Worm (Caenorhabditis elegans) whole organism, young adult: ENCODE measurements around the gene clc-23.

Experiments used
- B0261.1 ChIP-seq: sonication (generic microtip); optimal IDR thresholded peaks from 2 replicates; lab custom pipeline; 2016; ENCODE audit warnings: mild to moderate bottlenecking, missing genetic modification characterization, moderate library complexity, missing compliant biosample characterization
- B0336.3 ChIP-seq: fragments of 200-800 bp; sonication (Bioruptor generic); IDR thresholded peaks from 2 replicates; pipeline ENCODE4 v1.3.6; 2022; ENCODE audit warnings: missing genetic modification characterization, missing compliant biosample characterization
- C17E4.6 ChIP-seq: fragments of 200-800 bp; sonication (Bioruptor generic); IDR thresholded peaks from 2 replicates; pipeline ENCODE4 v1.3.6; 2022; ENCODE audit warnings: missing genetic modification reagents, missing genetic modification characterization, missing compliant biosample characterization
- D2030.7 ChIP-seq: fragments of 200-800 bp; sonication (Bioruptor generic); IDR thresholded peaks from 2 replicates; pipeline ENCODE4 v1.3.6; 2022; ENCODE audit warnings: missing genetic modification reagents, missing genetic modification characterization, missing compliant biosample characterization
- F33H1.4 ChIP-seq: fragments of 200-800 bp; sonication (Bioruptor generic); IDR thresholded peaks from 2 replicates; pipeline ENCODE4 v1.3.6; 2022; ENCODE audit warnings: missing genetic modification reagents, missing genetic modification characterization, missing compliant biosample characterization
- F49E8.2 ChIP-seq: sonication (generic microtip); optimal IDR thresholded peaks from 3 replicates; lab custom pipeline; 2017; ENCODE audit warnings: missing genetic modification characterization, mild to moderate bottlenecking, missing compliant biosample characterization, antibody characterized with exemption, moderate library complexity; ENCODE audit not compliant: insufficient read depth
- Y53F4B.3 ChIP-seq: fragments of 200-800 bp; sonication (Bioruptor generic); IDR thresholded peaks from 2 replicates; pipeline ENCODE4 v1.3.6; 2022; ENCODE audit warnings: missing genetic modification reagents, missing genetic modification characterization, missing compliant biosample characterization
- atf-7 ChIP-seq: sonication (generic microtip); optimal IDR thresholded peaks from 2 replicates; lab custom pipeline; 2017; ENCODE audit warnings: mild to moderate bottlenecking, missing genetic modification characterization, missing compliant biosample characterization
- athp-1 ChIP-seq: sonication (generic microtip); optimal IDR thresholded peaks from 2 replicates; lab custom pipeline; 2017; ENCODE audit warnings: mild to moderate bottlenecking, missing genetic modification characterization, missing compliant biosample characterization
- attf-3 ChIP-seq: fragments of 200-800 bp; sonication (Bioruptor generic); conservative IDR thresholded peaks from 2 replicates; pipeline ENCODE4 v1.3.6; 2022; ENCODE audit warnings: missing genetic modification reagents, missing genetic modification characterization, missing compliant biosample characterization
- attf-6 ChIP-seq: fragments of 200-800 bp; sonication (Bioruptor generic); IDR thresholded peaks from 2 replicates; pipeline ENCODE4 v1.3.6; 2022; ENCODE audit warnings: missing genetic modification reagents, missing genetic modification characterization, missing compliant biosample characterization
- ceh-58 ChIP-seq: fragments of 200-800 bp; sonication (Bioruptor generic); IDR thresholded peaks from 2 replicates; pipeline ENCODE4 v1.3.6; 2022; ENCODE audit warnings: missing genetic modification characterization, missing compliant biosample characterization
- ceh-79 ChIP-seq: sonication (generic microtip); optimal IDR thresholded peaks from 2 replicates; lab custom pipeline; 2017; ENCODE audit warnings: mild to moderate bottlenecking, missing genetic modification characterization, missing compliant biosample characterization
- dox-1 ChIP-seq: fragments of 200-800 bp; sonication (Bioruptor generic); IDR thresholded peaks from 2 replicates; pipeline ENCODE4 v1.3.6; 2022; ENCODE audit warnings: missing genetic modification reagents, missing genetic modification characterization, missing compliant biosample characterization
- dpl-1 ChIP-seq: fragments of 150-350 bp; optimal IDR thresholded peaks from 2 replicates; lab custom pipeline; 2014; ENCODE audit warnings: missing biosample characterization, missing genetic modification reagents, missing genetic modification characterization
- egrh-3 ChIP-seq: fragments of 200-800 bp; sonication (Bioruptor generic); IDR thresholded peaks from 2 replicates; pipeline ENCODE4 v1.3.6; 2022; ENCODE audit warnings: missing genetic modification reagents, missing genetic modification characterization, missing compliant biosample characterization
- ets-4 ChIP-seq: fragments of 200-800 bp; sonication (Bioruptor generic); optimal IDR thresholded peaks from 2 replicates; lab custom pipeline; 2018; ENCODE audit warnings: mild to moderate bottlenecking, missing genetic modification characterization, missing compliant biosample characterization
- hmg-1.2 ChIP-seq: fragments of 200-800 bp; sonication (Bioruptor generic); IDR thresholded peaks from 2 replicates; pipeline ENCODE4 v1.3.6; 2022; ENCODE audit warnings: missing genetic modification reagents, missing genetic modification characterization, missing compliant biosample characterization
- let-526 ChIP-seq: fragments of 200-800 bp; sonication (Bioruptor generic); IDR thresholded peaks from 2 replicates; pipeline ENCODE4 v1.3.6; 2022; ENCODE audit warnings: missing genetic modification reagents, missing genetic modification characterization, missing compliant biosample characterization
- let-607 ChIP-seq, 2 experiments: fragments of 200-800 bp in 1 of 2; sonication (Bioruptor generic) in 1 of 2; sonication (generic microtip) in 1 of 2; optimal IDR thresholded peaks; 2 replicates each; lab custom pipeline; 2016 to 2018; ENCODE audit warnings: mild to moderate bottlenecking in 2 of 2, missing compliant biosample characterization in 2 of 2, missing genetic modification characterization in 2 of 2, moderate library complexity in 2 of 2, missing genotype in 1 of 2
- lir-1 ChIP-seq: fragments of 200-800 bp; sonication (Bioruptor generic); conservative IDR thresholded peaks from 2 replicates; pipeline ENCODE4 v1.3.6; 2022; ENCODE audit warnings: missing genetic modification reagents, missing genetic modification characterization, missing compliant biosample characterization
- madf-10 ChIP-seq: sonication (generic microtip); optimal IDR thresholded peaks from 2 replicates; lab custom pipeline; 2016; ENCODE audit warnings: mild to moderate bottlenecking, missing genetic modification characterization, missing compliant biosample characterization
- madf-3 ChIP-seq: fragments of 200-800 bp; sonication (Bioruptor generic); IDR thresholded peaks from 2 replicates; pipeline ENCODE4 v1.3.6; 2022; ENCODE audit warnings: missing genetic modification reagents, missing genetic modification characterization, missing compliant biosample characterization
- madf-8 ChIP-seq: fragments of 200-800 bp; sonication (Bioruptor generic); conservative IDR thresholded peaks from 2 replicates; pipeline ENCODE4 v1.3.6; 2022; ENCODE audit warnings: missing genetic modification reagents, missing genetic modification characterization, missing compliant biosample characterization
- mel-28 ChIP-seq: sonication (generic microtip); optimal IDR thresholded peaks from 2 replicates; lab custom pipeline; 2016; ENCODE audit warnings: borderline replicate concordance, mild to moderate bottlenecking, missing genetic modification characterization, missing compliant biosample characterization
- mxl-1 ChIP-seq: sonication (generic microtip); optimal IDR thresholded peaks from 2 replicates; lab custom pipeline; 2016; ENCODE audit warnings: missing genetic modification characterization, missing compliant biosample characterization
- nfya-2 ChIP-seq: fragments of 200-800 bp; sonication (Bioruptor generic); IDR thresholded peaks from 2 replicates; pipeline ENCODE4 v1.3.6; 2022; ENCODE audit warnings: missing genetic modification reagents, missing genetic modification characterization, missing compliant biosample characterization
- nfyb-1 ChIP-seq: fragments of 200-800 bp; sonication (Bioruptor generic); IDR thresholded peaks from 2 replicates; pipeline ENCODE4 v1.3.6; 2022; ENCODE audit warnings: missing genetic modification reagents, missing genetic modification characterization, missing compliant biosample characterization
- nhr-80 ChIP-seq: sonication (generic microtip); optimal IDR thresholded peaks from 2 replicates; lab custom pipeline; 2016; ENCODE audit warnings: missing genetic modification characterization, missing compliant biosample characterization
- rpc-1 ChIP-seq, 2 experiments: fragments of 150-350 bp in 1 of 2; sonication (generic microtip) in 1 of 2; optimal IDR thresholded peaks; 2 replicates each; lab custom pipeline; 2014 to 2018; ENCODE audit warnings: missing biosample characterization in 1 of 2, missing genetic modification characterization in 1 of 2, missing genetic modification reagents in 1 of 2, missing genotype in 1 of 2
- tbp1 ChIP-seq: fragments of 200-800 bp; sonication (Bioruptor generic); optimal IDR thresholded peaks from 2 replicates; lab custom pipeline; 2018; ENCODE audit warnings: mild to moderate bottlenecking, missing genetic modification characterization, missing compliant biosample characterization
- tlf-1 ChIP-seq: fragments of 200-800 bp; sonication (Bioruptor generic); optimal IDR thresholded peaks from 2 replicates; lab custom pipeline; 2018; ENCODE audit warnings: mild to moderate bottlenecking, missing genetic modification characterization, missing compliant biosample characterization
- zfh-2 ChIP-seq: fragments of 200-800 bp; sonication (Bioruptor generic); conservative IDR thresholded peaks from 2 replicates; pipeline ENCODE4 v1.3.6; 2022; ENCODE audit warnings: missing genetic modification reagents, missing genetic modification characterization, missing compliant biosample characterization
- ztf-18 ChIP-seq: sonication (generic microtip); optimal IDR thresholded peaks from 2 replicates; lab custom pipeline; 2016; ENCODE audit warnings: missing genotype, mild to moderate bottlenecking, missing genetic modification characterization, missing compliant biosample characterization
- ztf-28 ChIP-seq: fragments of 200-800 bp; sonication (Bioruptor generic); IDR thresholded peaks from 2 replicates; pipeline ENCODE4 v1.3.6; 2022; ENCODE audit warnings: missing genetic modification reagents, missing genetic modification characterization, missing compliant biosample characterization

The clc-23 gene

ce11 chrIII:1020732-1021131 lies at the start of gene clc-23:
Gene clc-23 (plus strand): TSS chrIII:1020954.
- TF ChIP-seq mxl-1 (tag; lab: Kevin White, UChicago) (no peak), nhr-80 (tag; lab: Kevin White, UChicago) (peak; percentile 20)

- TF ChIP-seq B0261.1 (tag; lab: Kevin White, UChicago) (peak; percentile 27), tbp1 (GFP tag; lab: Kevin White, UChicago) (peak; percentile 53), egrh-3 (GFP tag; lab: Robert Waterston, UW) (peak; percentile 52; the same call in 1 of the 2 replicates), athp-1 (tag; lab: Kevin White, UChicago) (no peak), C17E4.6 (GFP tag; lab: Robert Waterston, UW) (no peak), dox-1 (GFP tag; lab: Robert Waterston, UW) (peak; percentile 58), madf-8 (GFP tag; lab: Robert Waterston, UW) (no peak), rpc-1 (optimal IDR thresholded peaks at IDR 0.05; lab: Kevin White, UChicago) (no peak), rpc-1 (tag; optimal IDR thresholded peaks at IDR 0.05; lab: Kevin White, UChicago) (peak; percentile 38), zfh-2 (peak; percentile 83), ceh-58 (GFP tag; lab: Robert Waterston, UW) (no peak), let-526 (GFP tag; lab: Robert Waterston, UW) (no peak)
Observed at ce11 chrIII:978889-979288, 41.9 kb upstream of the clc-23 start.

- TF ChIP-seq nfyb-1 (GFP tag; lab: Robert Waterston, UW): 0 out of 2 replicates have a peak, but pooled peaks have one; percentile 7
- TF ChIP-seq hmg-1.2: peak; percentile 80
- TF ChIP-seq nhr-80 (tag; lab: Kevin White, UChicago): no peak
Observed at ce11 chrIII:981960-982359, 38.8 kb upstream of the clc-23 start.

ce11 chrIII:982961-983360 lies 37.8 kb upstream of the clc-23 start, which contains the start of gene tbc-10:
Gene tbc-10 (plus strand): TSS chrIII:983261.
- TF ChIP-seq ceh-79 (tag; lab: Kevin White, UChicago) (no peak), athp-1 (tag; lab: Kevin White, UChicago) (no peak), ets-4 (no peak), let-607 (tag; optimal IDR thresholded peaks at IDR 0.05; lab: Kevin White, UChicago) (no peak), B0336.3 (GFP tag; lab: Robert Waterston, UW) (no peak), attf-6 (GFP tag; lab: Robert Waterston, UW) (no peak), F49E8.2 (tag; lab: Kevin White, UChicago) (no peak), attf-3 (GFP tag; lab: Robert Waterston, UW) (no peak), dpl-1 (GFP tag; lab: Kevin White, UChicago) (no peak), mxl-1 (tag; lab: Kevin White, UChicago) (no peak), tlf-1 (GFP tag; lab: Kevin White, UChicago) (no peak), ztf-18 (tag; lab: Kevin White, UChicago) (no peak), Y53F4B.3 (no peak), ztf-28 (GFP tag; lab: Robert Waterston, UW) (no peak), madf-10 (tag; lab: Kevin White, UChicago) (no peak), atf-7 (tag; lab: Kevin White, UChicago) (no peak), nfya-2 (GFP tag; lab: Robert Waterston, UW) (no peak), F33H1.4 (GFP tag; lab: Robert Waterston, UW) (no peak)

- TF ChIP-seq mel-28 (tag; lab: Kevin White, UChicago) (no peak), zfh-2 (0 out of 2 replicates have a peak, but pooled peaks have one; percentile 30), B0261.1 (tag; lab: Kevin White, UChicago) (no peak), lir-1 (no peak), madf-3 (GFP tag; lab: Robert Waterston, UW) (0 out of 2 replicates have a peak, but pooled peaks have one; percentile 28), D2030.7 (GFP tag; lab: Robert Waterston, UW) (no peak)
Observed at ce11 chrIII:989558-989957, 31.2 kb upstream of the clc-23 start.
